Worm (Caenorhabditis elegans) whole organism, young adult: ENCODE data around the gene csb-1.

Source experiments
- F57A8.1 ChIP-seq: fragments of 200-800 bp; sonication (Bioruptor generic); optimal IDR thresholded peaks from 2 replicates; lab custom pipeline; 2018; ENCODE audit warnings: mild to moderate bottlenecking, missing genetic modification characterization, moderate library complexity, missing compliant biosample characterization
- efl-1 ChIP-seq: fragments of 150-350 bp; optimal IDR thresholded peaks from 2 replicates; lab custom pipeline; 2014; ENCODE audit warnings: missing biosample characterization, missing genetic modification reagents, missing genetic modification characterization
- gei-17 ChIP-seq: fragments of 200-800 bp; sonication (Bioruptor generic); optimal IDR thresholded peaks from 2 replicates; lab custom pipeline; 2018; ENCODE audit warnings: mild to moderate bottlenecking, missing genetic modification characterization, missing compliant biosample characterization
- lin-54 ChIP-seq: fragments of 200-800 bp; sonication (Bioruptor generic); optimal IDR thresholded peaks from 2 replicates; lab custom pipeline; 2018; ENCODE audit warnings: mild to moderate bottlenecking, missing genetic modification characterization, missing compliant biosample characterization
- unc-62 ChIP-seq: fragments of 150-350 bp; optimal IDR thresholded peaks from 2 replicates; lab custom pipeline; 2014; ENCODE audit warnings: missing biosample characterization, missing genetic modification reagents, missing genetic modification characterization

ce11 chrX:15828059-15828458 lies 37.7 kb downstream of the csb-1 start, which contains the start of gene Y7A5A.20:
- TF ChIP-seq F57A8.1 (GFP tag; lab: Kevin White, UChicago) (no peak), efl-1 (GFP tag; lab: Kevin White, UChicago) (no peak), gei-17 (GFP tag; lab: Kevin White, UChicago) (no peak), unc-62 (GFP tag; lab: Kevin White, UChicago) (no peak), lin-54 (no peak)
